Worm (Caenorhabditis elegans) whole organism, young adult: ENCODE measurements around the gene gei-14.

Source experiments
- B0261.1 ChIP-seq: sonication (generic microtip); optimal IDR thresholded peaks from 2 replicates; lab custom pipeline; 2016; ENCODE audit warnings: mild to moderate bottlenecking, missing genetic modification characterization, moderate library complexity, missing compliant biosample characterization
- B0336.3 ChIP-seq: fragments of 200-800 bp; sonication (Bioruptor generic); IDR thresholded peaks from 2 replicates; pipeline ENCODE4 v1.3.6; 2022; ENCODE audit warnings: missing genetic modification characterization, missing compliant biosample characterization
- F23B12.7 ChIP-seq: sonication (generic microtip); optimal IDR thresholded peaks from 2 replicates; lab custom pipeline; 2017; ENCODE audit warnings: missing genetic modification characterization, mild to moderate bottlenecking, missing compliant biosample characterization, antibody characterized with exemption, moderate library complexity; ENCODE audit not compliant: insufficient read depth
- F33H1.4 ChIP-seq: fragments of 200-800 bp; sonication (Bioruptor generic); IDR thresholded peaks from 2 replicates; pipeline ENCODE4 v1.3.6; 2022; ENCODE audit warnings: missing genetic modification reagents, missing genetic modification characterization, missing compliant biosample characterization
- F57C9.4 ChIP-seq: sonication (generic microtip); optimal IDR thresholded peaks from 2 replicates; lab custom pipeline; 2017; ENCODE audit warnings: mild to moderate bottlenecking, missing genetic modification characterization, missing compliant biosample characterization
- Y53G8AR.9 ChIP-seq: fragments of 200-800 bp; sonication (Bioruptor generic); conservative IDR thresholded peaks from 2 replicates; pipeline ENCODE4 v1.3.6; 2022; ENCODE audit warnings: missing genetic modification reagents, missing genetic modification characterization, missing compliant biosample characterization
- Y56A3A.18 ChIP-seq: fragments of 200-800 bp; sonication (Bioruptor generic); IDR thresholded peaks from 2 replicates; pipeline ENCODE4 v1.3.6; 2022; ENCODE audit warnings: missing genetic modification reagents, missing genetic modification characterization, missing compliant biosample characterization
- Y95B8A.8 ChIP-seq: fragments of 200-800 bp; sonication (Bioruptor generic); IDR thresholded peaks from 2 replicates; pipeline ENCODE4 v1.3.6; 2022; ENCODE audit warnings: missing genetic modification reagents, missing genetic modification characterization, missing compliant biosample characterization
- akir-1 ChIP-seq: fragments of 200-800 bp; sonication (Bioruptor generic); optimal IDR thresholded peaks from 2 replicates; lab custom pipeline; 2018; ENCODE audit warnings: mild to moderate bottlenecking, missing genetic modification characterization, moderate library complexity, missing compliant biosample characterization
- ama-1 ChIP-seq, 3 experiments: fragments of 150-350 bp in 1 of 3; sonication (generic microtip) in 2 of 3; optimal IDR thresholded peaks; 2 replicates each; lab custom pipeline; 2014 to 2018; ENCODE audit warnings: missing biosample characterization in 2 of 3, missing genetic modification characterization in 2 of 3, missing genetic modification reagents in 2 of 3
- athp-1 ChIP-seq: sonication (generic microtip); optimal IDR thresholded peaks from 2 replicates; lab custom pipeline; 2017; ENCODE audit warnings: mild to moderate bottlenecking, missing genetic modification characterization, missing compliant biosample characterization
- attf-6 ChIP-seq: fragments of 200-800 bp; sonication (Bioruptor generic); IDR thresholded peaks from 2 replicates; pipeline ENCODE4 v1.3.6; 2022; ENCODE audit warnings: missing genetic modification reagents, missing genetic modification characterization, missing compliant biosample characterization
- ccch-3 ChIP-seq: fragments of 200-800 bp; sonication (Bioruptor generic); optimal IDR thresholded peaks from 2 replicates; lab custom pipeline; 2018; ENCODE audit warnings: mild to moderate bottlenecking, missing genetic modification characterization, missing compliant biosample characterization
- cebp-1 ChIP-seq, 2 experiments: fragments of 200-800 bp in 1 of 2; sonication (Bioruptor generic) in 1 of 2; sonication (generic microtip) in 1 of 2; IDR thresholded peaks in 1 of 2; optimal IDR thresholded peaks in 1 of 2; 2 replicates each; pipeline versions ENCODE4 v1.3.6 to Lab custom; 2017 to 2022; ENCODE audit warnings: missing compliant biosample characterization in 2 of 2, missing genetic modification characterization in 2 of 2, mild to moderate bottlenecking in 1 of 2, missing genetic modification reagents in 1 of 2, moderate library complexity in 1 of 2
- cebp-2 ChIP-seq: fragments of 200-800 bp; sonication (Bioruptor generic); IDR thresholded peaks from 2 replicates; pipeline ENCODE4 v1.3.6; 2022; ENCODE audit warnings: missing genetic modification characterization, missing compliant biosample characterization
- ceh-79 ChIP-seq: sonication (generic microtip); optimal IDR thresholded peaks from 2 replicates; lab custom pipeline; 2017; ENCODE audit warnings: mild to moderate bottlenecking, missing genetic modification characterization, missing compliant biosample characterization
- ceh-91 ChIP-seq: fragments of 200-800 bp; sonication (Bioruptor generic); IDR thresholded peaks from 2 replicates; pipeline ENCODE4 v1.3.6; 2022; ENCODE audit warnings: missing genetic modification reagents, missing genetic modification characterization, missing compliant biosample characterization
- dpl-1 ChIP-seq: fragments of 150-350 bp; optimal IDR thresholded peaks from 2 replicates; lab custom pipeline; 2014; ENCODE audit warnings: missing biosample characterization, missing genetic modification reagents, missing genetic modification characterization
- efl-1 ChIP-seq: fragments of 150-350 bp; optimal IDR thresholded peaks from 2 replicates; lab custom pipeline; 2014; ENCODE audit warnings: missing biosample characterization, missing genetic modification reagents, missing genetic modification characterization
- ekl-4 ChIP-seq: fragments of 200-800 bp; sonication (Bioruptor generic); IDR thresholded peaks from 2 replicates; pipeline ENCODE4 v1.3.6; 2022; ENCODE audit warnings: missing genetic modification reagents, missing genetic modification characterization, missing compliant biosample characterization
- him-1 ChIP-seq: sonication (generic microtip); optimal IDR thresholded peaks from 2 replicates; lab custom pipeline; 2016; ENCODE audit warnings: missing genotype, missing genetic modification reagents, missing genetic modification characterization, missing compliant biosample characterization
- hrde-1 ChIP-seq: sonication (generic microtip); optimal IDR thresholded peaks from 2 replicates; lab custom pipeline; 2016; ENCODE audit warnings: missing genetic modification characterization, mild to moderate bottlenecking, missing compliant biosample characterization, moderate library complexity, missing genotype, missing genetic modification reagents, borderline replicate concordance
- hsf-1 ChIP-seq: fragments of 200-800 bp; sonication (Bioruptor generic); IDR thresholded peaks from 2 replicates; pipeline ENCODE4 v1.3.6; 2022; ENCODE audit warnings: missing genetic modification reagents, missing genetic modification characterization, missing compliant biosample characterization
- lag-1 ChIP-seq: fragments of 200-800 bp; sonication (Bioruptor generic); IDR thresholded peaks from 2 replicates; pipeline ENCODE4 v1.3.6; 2022; ENCODE audit warnings: missing genetic modification reagents, missing genetic modification characterization, missing compliant biosample characterization
- lin-54 ChIP-seq: fragments of 200-800 bp; sonication (Bioruptor generic); optimal IDR thresholded peaks from 2 replicates; lab custom pipeline; 2018; ENCODE audit warnings: mild to moderate bottlenecking, missing genetic modification characterization, missing compliant biosample characterization
- lsl-1 ChIP-seq: fragments of 200-800 bp; sonication (Bioruptor generic); optimal IDR thresholded peaks from 2 replicates; lab custom pipeline; 2018; ENCODE audit warnings: mild to moderate bottlenecking, missing genetic modification characterization, moderate library complexity, missing compliant biosample characterization
- madf-6 ChIP-seq: fragments of 200-800 bp; sonication (Bioruptor generic); IDR thresholded peaks from 2 replicates; pipeline ENCODE4 v1.3.6; 2022; ENCODE audit warnings: missing genetic modification reagents, missing genetic modification characterization, missing compliant biosample characterization
- mcd-1 ChIP-seq: fragments of 200-800 bp; sonication (Bioruptor generic); IDR thresholded peaks from 2 replicates; pipeline ENCODE4 v1.3.6; 2022; ENCODE audit warnings: missing genetic modification reagents, missing genetic modification characterization, missing compliant biosample characterization
- mes-4 ChIP-seq: sonication (generic microtip); optimal IDR thresholded peaks from 2 replicates; lab custom pipeline; 2016; ENCODE audit warnings: missing genotype, missing genetic modification characterization, missing compliant biosample characterization
- nhr-179 ChIP-seq: sonication (generic microtip); optimal IDR thresholded peaks from 2 replicates; lab custom pipeline; 2016; ENCODE audit warnings: mild to moderate bottlenecking, missing genetic modification characterization, missing compliant biosample characterization
- nhr-80 ChIP-seq: sonication (generic microtip); optimal IDR thresholded peaks from 2 replicates; lab custom pipeline; 2016; ENCODE audit warnings: missing genetic modification characterization, missing compliant biosample characterization
- pbrm-1 ChIP-seq: fragments of 200-800 bp; sonication (Bioruptor generic); IDR thresholded peaks from 2 replicates; pipeline ENCODE4 v1.3.6; 2022; ENCODE audit warnings: missing genetic modification reagents, missing genetic modification characterization, missing compliant biosample characterization
- snpc-1.1 ChIP-seq: sonication (generic microtip); optimal IDR thresholded peaks from 2 replicates; lab custom pipeline; 2017; ENCODE audit warnings: missing genetic modification characterization, mild to moderate bottlenecking, missing compliant biosample characterization, antibody characterized with exemption, moderate library complexity, missing genotype, missing genetic modification reagents; ENCODE audit not compliant: insufficient read depth
- snpc-1.3 ChIP-seq: sonication (generic microtip); optimal IDR thresholded peaks from 2 replicates; lab custom pipeline; 2017; ENCODE audit warnings: missing genetic modification characterization, mild to moderate bottlenecking, missing compliant biosample characterization, antibody characterized with exemption, moderate library complexity, missing genotype, missing genetic modification reagents; ENCODE audit not compliant: insufficient read depth
- snpc-4 ChIP-seq, 5 experiments: fragments of 150-350 bp in 1 of 5; sonication (generic microtip) in 4 of 5; optimal IDR thresholded peaks; 2 replicates each; lab custom pipeline; 2014 to 2018; ENCODE audit warnings: missing genetic modification characterization in 5 of 5, missing biosample characterization in 3 of 5, antibody characterized with exemption in 2 of 5, mild to moderate bottlenecking in 2 of 5, missing compliant biosample characterization in 2 of 5, missing genotype in 2 of 5, moderate library complexity in 2 of 5, missing genetic modification reagents in 1 of 5
- tlf-1 ChIP-seq: fragments of 200-800 bp; sonication (Bioruptor generic); optimal IDR thresholded peaks from 2 replicates; lab custom pipeline; 2018; ENCODE audit warnings: mild to moderate bottlenecking, missing genetic modification characterization, missing compliant biosample characterization
- xnd-1 ChIP-seq: sonication (generic microtip); optimal IDR thresholded peaks from 2 replicates; lab custom pipeline; 2016; ENCODE audit warnings: missing genotype, missing genetic modification reagents, missing genetic modification characterization, missing compliant biosample characterization
- zim-3 ChIP-seq: sonication (generic microtip); optimal IDR thresholded peaks from 2 replicates; lab custom pipeline; 2017; ENCODE audit warnings: mild to moderate bottlenecking, missing genetic modification characterization, moderate library complexity, missing compliant biosample characterization

Gene gei-14

DNA sequence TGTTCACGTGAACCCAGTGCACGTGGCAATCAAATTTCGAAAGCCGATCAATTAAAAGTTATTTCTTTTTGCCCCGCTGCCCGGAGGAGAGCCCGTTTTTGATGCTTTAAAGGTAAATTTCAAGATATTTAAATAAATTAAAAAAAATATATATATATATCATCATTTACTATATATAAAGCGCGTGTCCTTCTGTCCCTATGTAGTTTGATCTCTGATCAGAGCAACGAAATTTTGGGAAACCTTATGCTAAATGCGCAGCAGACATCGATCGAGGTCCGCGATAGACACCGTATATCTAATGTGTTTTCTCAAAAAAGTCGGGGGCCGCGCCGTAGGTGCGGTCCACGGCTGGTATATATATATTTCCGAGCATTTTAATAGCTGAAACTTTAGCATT, 9.8 kb upstream of the gei-14 start:
- TF ChIP-seq snpc-4 (GFP tag; optimal IDR thresholded peaks at IDR 0.05; lab: Kevin White, UChicago) = peak; percentile 33
- TF ChIP-seq snpc-4 (tag; optimal IDR thresholded peaks at IDR 0.05; lab: Kevin White, UChicago) = peak in 3 of 4 experiments; percentile 40 to 91 (median 89)
- TF ChIP-seq madf-6 = 0 out of 2 replicates have a peak, but pooled peaks have one; percentile 10
- TF ChIP-seq B0336.3 (GFP tag; lab: Robert Waterston, UW) = 0 out of 2 replicates have a peak, but pooled peaks have one; percentile 6
- 0 out of 2 replicates have a peak, but pooled peaks have one; percentile 19 for TF ChIP-seq cebp-2 (GFP tag; lab: Robert Waterston, UW)
- TF ChIP-seq Y56A3A.18 (GFP tag; lab: Robert Waterston, UW) = 0 out of 2 replicates have a peak, but pooled peaks have one; percentile 30
- peak; percentile 69 for TF ChIP-seq pbrm-1
- 0 out of 2 replicates have a peak, but pooled peaks have one; percentile 17 for TF ChIP-seq mcd-1
- TF ChIP-seq attf-6 (GFP tag; lab: Robert Waterston, UW) = peak; percentile 80; the same call in 1 of the 2 replicates
- peak; percentile 80 for TF ChIP-seq snpc-1.1 (tag; lab: Kevin White, UChicago)

DNA sequence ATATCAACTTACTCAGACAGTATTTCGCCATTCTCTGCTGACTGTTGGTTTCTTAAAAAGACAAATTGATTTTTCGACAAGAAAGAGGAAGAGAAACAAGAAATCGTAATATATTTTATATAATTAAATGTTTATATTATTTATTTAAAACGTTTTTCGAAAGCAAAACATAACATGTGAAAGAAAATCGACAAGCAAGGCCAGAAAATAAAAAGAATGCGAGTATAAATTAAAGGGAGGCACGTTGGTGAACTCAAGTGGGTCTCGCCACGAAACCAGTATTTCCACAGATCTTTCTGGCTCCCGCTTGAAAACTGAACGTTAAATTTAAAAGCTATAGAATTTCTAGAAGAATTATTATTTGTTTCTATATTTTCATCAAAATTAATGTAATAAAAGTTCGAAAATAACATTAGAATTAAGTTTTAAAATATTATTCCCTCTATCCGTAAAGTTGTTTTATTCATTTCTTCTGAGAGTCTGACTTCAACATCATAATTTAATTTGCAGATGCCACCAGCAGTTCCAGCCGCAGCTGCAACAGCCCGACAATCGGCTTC, 7.2 kb upstream of the gei-14 start, which contains the start of the genes nst-1 and cct-4:
Gene nst-1, minus strand, starts transcription at position 51 of the 560 bp plus-strand sequence.
Gene cct-4, plus strand, starts transcription at position 510 of the 560 bp plus-strand sequence.
- peak; percentile 33 for TF ChIP-seq efl-1 (GFP tag; lab: Kevin White, UChicago)
- TF ChIP-seq cebp-1 (GFP tag; IDR thresholded peaks at IDR 0.05; lab: Robert Waterston, UW) = no peak
- TF ChIP-seq cebp-1 (tag; optimal IDR thresholded peaks at IDR 0.05; lab: Kevin White, UChicago) = peak; percentile 13
- TF ChIP-seq nhr-80 (tag; lab: Kevin White, UChicago) = no peak
- TF ChIP-seq lag-1 (GFP tag; lab: Robert Waterston, UW) = no peak
- TF ChIP-seq F23B12.7 (tag; lab: Kevin White, UChicago) = peak; percentile 11
- no peak for TF ChIP-seq mes-4 (tag; lab: Kevin White, UChicago)
- TF ChIP-seq akir-1 (GFP tag; lab: Kevin White, UChicago) = no peak
- no peak for TF ChIP-seq F57C9.4 (tag; lab: Kevin White, UChicago)
- TF ChIP-seq madf-6 = peak; percentile 60; the same call in 1 of the 2 replicates
- TF ChIP-seq lsl-1 (GFP tag; lab: Kevin White, UChicago) = peak; percentile 3
- peak; percentile 83; the same call in 1 of the 2 replicates for TF ChIP-seq hsf-1 (GFP tag; lab: Robert Waterston, UW)
- no peak for TF ChIP-seq pbrm-1
- TF ChIP-seq Y95B8A.8 = no peak
- peak; percentile 75 for TF ChIP-seq F33H1.4 (GFP tag; lab: Robert Waterston, UW)
- TF ChIP-seq ceh-91 (GFP tag; lab: Robert Waterston, UW) = 0 out of 2 replicates have a peak, but pooled peaks have one; percentile 33
- TF ChIP-seq dpl-1 (GFP tag; lab: Kevin White, UChicago) = peak; percentile 61

DNA sequence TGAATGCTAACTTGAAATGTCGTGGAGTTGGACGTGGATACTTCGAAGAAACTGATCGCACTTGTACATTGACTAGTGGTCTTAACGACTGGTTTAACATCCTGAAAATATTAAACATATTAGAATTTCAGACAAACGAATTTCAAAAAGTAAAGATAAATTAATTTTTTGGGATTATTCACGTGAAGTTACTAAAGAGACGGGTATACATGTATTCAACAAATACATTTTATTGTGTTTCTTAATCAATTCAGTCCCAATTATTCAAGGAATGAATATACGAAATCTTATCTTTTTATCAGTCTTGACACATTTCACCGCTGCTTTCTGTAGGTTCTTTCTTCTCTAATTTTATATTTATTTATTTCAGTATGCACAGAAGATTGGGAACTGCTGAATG, 2.4 kb upstream of the gei-14 start, which contains the start of the genes mrpl-10 and clec-142:
Gene mrpl-10, minus strand, starts transcription at position 101 of the 400 bp plus-strand sequence.
Gene clec-142, plus strand, starts transcription at position 264 of the 400 bp plus-strand sequence.
- TF ChIP-seq hsf-1 (GFP tag; lab: Robert Waterston, UW) = no peak
- no peak for TF ChIP-seq snpc-1.3 (tag; lab: Kevin White, UChicago)
- TF ChIP-seq, all 124 proteins: peak for 0

DNA sequence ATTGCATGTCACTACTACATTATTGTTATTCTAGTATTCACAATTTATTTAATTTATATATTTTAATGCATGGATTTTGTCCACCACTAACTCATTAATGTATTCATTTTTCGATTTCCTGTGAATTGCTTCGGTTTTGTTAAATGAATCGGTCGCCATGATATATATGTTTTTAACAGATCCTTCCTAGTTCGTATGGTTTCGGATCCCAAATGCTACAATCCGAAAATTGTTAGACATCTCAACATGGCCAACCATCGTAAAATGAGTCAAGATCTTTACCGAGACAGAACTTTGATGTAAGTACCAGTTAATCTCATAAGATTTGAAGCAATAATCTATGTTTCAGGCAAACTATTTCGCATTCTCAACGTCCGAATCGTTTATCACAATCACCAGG, 3.0 kb downstream of the gei-14 start:
- TF ChIP-seq tlf-1 (GFP tag; lab: Kevin White, UChicago) = peak; percentile 47
- TF ChIP-seq ekl-4 = peak; percentile 65
- peak; percentile 42 for TF ChIP-seq F33H1.4 (GFP tag; lab: Robert Waterston, UW)
- no peak for TF ChIP-seq ceh-79 (tag; lab: Kevin White, UChicago)
- peak; percentile 13 for TF ChIP-seq lin-54 (GFP tag; lab: Kevin White, UChicago)
- TF ChIP-seq athp-1 (tag; lab: Kevin White, UChicago) = peak; percentile 29
- no peak for TF ChIP-seq ama-1 (optimal IDR thresholded peaks at IDR 0.05; lab: Kevin White, UChicago)
- TF ChIP-seq ama-1 (GFP tag; optimal IDR thresholded peaks at IDR 0.05; lab: Kevin White, UChicago) = peak in 1 of 2 experiments; percentile 2
- peak; percentile 64; the same call in 1 of the 2 replicates for TF ChIP-seq B0336.3 (GFP tag; lab: Robert Waterston, UW)
- TF ChIP-seq snpc-4 (GFP tag; optimal IDR thresholded peaks at IDR 0.05; lab: Kevin White, UChicago) = no peak
- TF ChIP-seq snpc-4 (tag; optimal IDR thresholded peaks at IDR 0.05; lab: Kevin White, UChicago) = no peak
- TF ChIP-seq Y53G8AR.9 (GFP tag; lab: Robert Waterston, UW) = 0 out of 2 replicates have a peak, but pooled peaks have one; percentile 50
- no peak for TF ChIP-seq nhr-179 (tag; lab: Kevin White, UChicago)
- peak; percentile 20 for TF ChIP-seq him-1 (tag; lab: Kevin White, UChicago)
- TF ChIP-seq xnd-1 (tag; lab: Kevin White, UChicago) = peak; percentile 44
- no peak for TF ChIP-seq B0261.1 (tag; lab: Kevin White, UChicago)
- TF ChIP-seq hrde-1 (tag; lab: Kevin White, UChicago) = peak; percentile 29
- no peak for TF ChIP-seq ccch-3 (GFP tag; lab: Kevin White, UChicago)
- TF ChIP-seq zim-3 = peak; percentile 3
- peak; percentile 65 for TF ChIP-seq madf-6
